Worm (Caenorhabditis elegans) whole organism, late embryonic: Measurements from ENCODE around the gene R10E4.6.
A peak's percentile ranks its signal among the peaks of the same experiment; 100 is the strongest.

Experiments
- K09A11.1 ChIP-seq: sonication (generic microtip); optimal IDR thresholded peaks from 2 replicates; lab custom pipeline; 2017; ENCODE audit warnings: antibody characterized with exemption, mild to moderate bottlenecking, missing genetic modification characterization, missing compliant biosample characterization; ENCODE audit not compliant: insufficient read depth
- Y22D7AL.16 ChIP-seq: sonication (generic microtip); optimal IDR thresholded peaks from 2 replicates; lab custom pipeline; 2016; ENCODE audit warnings: missing genetic modification characterization, missing compliant biosample characterization
- ahr-1 ChIP-seq: sonication (generic microtip); optimal IDR thresholded peaks from 2 replicates; lab custom pipeline; 2016; ENCODE audit warnings: missing genetic modification characterization, missing compliant biosample characterization
- ama-1 ChIP-seq: fragments of 150-350 bp; optimal IDR thresholded peaks from 2 replicates; lab custom pipeline; 2014
- ceh-14 ChIP-seq: sonication (generic microtip); optimal IDR thresholded peaks from 2 replicates; lab custom pipeline; 2016; ENCODE audit warnings: missing genotype, missing genetic modification characterization, missing compliant biosample characterization
- ceh-18 ChIP-seq: sonication (generic microtip); optimal IDR thresholded peaks from 2 replicates; lab custom pipeline; 2016; ENCODE audit warnings: missing genetic modification characterization, missing compliant biosample characterization
- ceh-30 ChIP-seq: fragments of 150-350 bp; optimal IDR thresholded peaks from 2 replicates; lab custom pipeline; 2014; ENCODE audit warnings: missing biosample characterization, missing genetic modification characterization
- ceh-45 ChIP-seq: fragments of 200-800 bp; sonication (Bioruptor generic); IDR thresholded peaks from 2 replicates; pipeline ENCODE4 v1.3.6; 2022; ENCODE audit warnings: missing genetic modification reagents, missing genetic modification characterization, missing compliant biosample characterization
- ceh-48 ChIP-seq: sonication (generic microtip); optimal IDR thresholded peaks from 2 replicates; lab custom pipeline; 2016; ENCODE audit warnings: missing genetic modification characterization, inconsistent platforms, missing compliant biosample characterization
- ceh-9 ChIP-seq: sonication (generic microtip); optimal IDR thresholded peaks from 2 replicates; lab custom pipeline; 2016; ENCODE audit warnings: mild to moderate bottlenecking, missing genetic modification characterization, inconsistent platforms, missing compliant biosample characterization
- dve-1 ChIP-seq: sonication (generic microtip); optimal IDR thresholded peaks from 2 replicates; lab custom pipeline; 2017; ENCODE audit warnings: antibody characterized with exemption, mild to moderate bottlenecking, missing genetic modification characterization, missing compliant biosample characterization
- ets-4 ChIP-seq: sonication (generic microtip); optimal IDR thresholded peaks from 2 replicates; lab custom pipeline; 2016; ENCODE audit warnings: missing genetic modification characterization, missing compliant biosample characterization
- fax-1 ChIP-seq: sonication (generic microtip); optimal IDR thresholded peaks from 2 replicates; lab custom pipeline; 2016; ENCODE audit warnings: missing genotype, missing genetic modification characterization, missing compliant biosample characterization
- fkh-6 ChIP-seq: sonication (generic microtip); optimal IDR thresholded peaks from 2 replicates; lab custom pipeline; 2016; ENCODE audit warnings: missing genetic modification characterization, missing compliant biosample characterization
- hlh-13 ChIP-seq: fragments of 200-800 bp; sonication (Bioruptor generic); optimal IDR thresholded peaks from 2 replicates; lab custom pipeline; 2018; ENCODE audit warnings: mild to moderate bottlenecking, missing genetic modification characterization, missing compliant biosample characterization
- hlh-15 ChIP-seq: sonication (generic microtip); optimal IDR thresholded peaks from 2 replicates; lab custom pipeline; 2016; ENCODE audit warnings: missing genetic modification characterization, missing compliant biosample characterization
- nfya-1 ChIP-seq: sonication (generic microtip); optimal IDR thresholded peaks from 2 replicates; lab custom pipeline; 2017; ENCODE audit warnings: missing genetic modification characterization, mild to moderate bottlenecking, missing compliant biosample characterization, antibody characterized with exemption, moderate library complexity
- nhr-11 ChIP-seq: fragments of 150-350 bp; optimal IDR thresholded peaks from 2 replicates; lab custom pipeline; 2014; ENCODE audit warnings: missing biosample characterization, missing genetic modification characterization
- nhr-232 ChIP-seq: sonication (generic microtip); optimal IDR thresholded peaks from 2 replicates; lab custom pipeline; 2016; ENCODE audit warnings: missing genetic modification characterization, missing compliant biosample characterization
- pag-3 ChIP-seq: sonication (generic microtip); optimal IDR thresholded peaks from 2 replicates; lab custom pipeline; 2016; ENCODE audit warnings: missing compliant biosample characterization, missing genetic modification characterization, borderline replicate concordance
- pat-9 ChIP-seq: fragments of 200-800 bp; sonication (Bioruptor generic); optimal IDR thresholded peaks from 2 replicates; lab custom pipeline; 2018; ENCODE audit warnings: mild to moderate bottlenecking, missing genetic modification characterization, moderate library complexity, missing compliant biosample characterization
- pha-4 ChIP-seq: fragments of 150-350 bp; optimal IDR thresholded peaks from 2 replicates; lab custom pipeline; 2018; ENCODE audit warnings: missing biosample characterization, missing genetic modification reagents, missing genetic modification characterization
- sox-2 ChIP-seq: fragments of 200-800 bp; sonication (Bioruptor generic); IDR thresholded peaks from 2 replicates; pipeline ENCODE4 v1.3.6; 2022; ENCODE audit warnings: missing genetic modification reagents, missing genetic modification characterization, missing compliant biosample characterization
- tbx-7 ChIP-seq: sonication (generic microtip); optimal IDR thresholded peaks from 2 replicates; lab custom pipeline; 2016; ENCODE audit warnings: missing genotype, missing genetic modification characterization, missing compliant biosample characterization
- ttx-3 ChIP-seq: sonication (generic microtip); optimal IDR thresholded peaks from 2 replicates; lab custom pipeline; 2016; ENCODE audit warnings: missing genetic modification reagents, missing genetic modification characterization, missing compliant biosample characterization
- unc-3 ChIP-seq, 2 experiments: fragments of 200-800 bp in 1 of 2; sonication (Bioruptor generic) in 1 of 2; sonication (generic microtip) in 1 of 2; conservative IDR thresholded peaks in 1 of 2; optimal IDR thresholded peaks in 1 of 2; 2 replicates each; pipeline versions ENCODE4 v1.3.6 to Lab custom; 2016 to 2022; ENCODE audit warnings: missing compliant biosample characterization in 2 of 2, missing genetic modification characterization in 2 of 2, missing genetic modification reagents in 1 of 2
- unc-42 ChIP-seq: sonication (generic microtip); optimal IDR thresholded peaks from 2 replicates; lab custom pipeline; 2016; ENCODE audit warnings: missing genotype, missing genetic modification characterization, missing compliant biosample characterization
- unc-86 ChIP-seq: sonication (generic microtip); optimal IDR thresholded peaks from 2 replicates; lab custom pipeline; 2016; ENCODE audit warnings: missing genetic modification characterization, missing compliant biosample characterization
- zip-5 ChIP-seq: sonication (generic microtip); optimal IDR thresholded peaks from 2 replicates; lab custom pipeline; 2016; ENCODE audit warnings: missing genetic modification characterization, missing compliant biosample characterization
- ztf-16 ChIP-seq: sonication (generic microtip); optimal IDR thresholded peaks from 2 replicates; lab custom pipeline; 2017; ENCODE audit warnings: missing genetic modification characterization, missing compliant biosample characterization

R10E4.6 gene

ce11 chrIII:4289952-4290351 is 3.3 kb upstream of the R10E4.6 start:
- no peak for TF ChIP-seq ceh-30 (tag; lab: Kevin White, UChicago)
- no peak for TF ChIP-seq pha-4
- TF ChIP-seq unc-3 (GFP tag; conservative IDR thresholded peaks at IDR 0.05; lab: Robert Waterston, UW): no peak
- TF ChIP-seq unc-3 (tag; optimal IDR thresholded peaks at IDR 0.05; lab: Kevin White, UChicago): no peak
- no peak for TF ChIP-seq pat-9 (tag; lab: Kevin White, UChicago)
- no peak for TF ChIP-seq fax-1 (tag; lab: Kevin White, UChicago)
- no peak for TF ChIP-seq tbx-7 (tag; lab: Kevin White, UChicago)
- no peak for TF ChIP-seq ceh-14 (tag; lab: Kevin White, UChicago)
- TF ChIP-seq unc-86 (tag; lab: Kevin White, UChicago): no peak
- TF ChIP-seq sox-2 (GFP tag; lab: Robert Waterston, UW): no peak
- TF ChIP-seq Y22D7AL.16 (tag; lab: Kevin White, UChicago): no peak
- TF ChIP-seq K09A11.1: no peak
- TF ChIP-seq ceh-48 (tag; lab: Kevin White, UChicago): no peak

- TF ChIP-seq sox-2 (GFP tag; lab: Robert Waterston, UW): no peak
- TF ChIP-seq pat-9 (tag; lab: Kevin White, UChicago): no peak
- TF ChIP-seq ceh-18 (tag; lab: Kevin White, UChicago): no peak
- TF ChIP-seq unc-42 (tag; lab: Kevin White, UChicago): peak; percentile 16
- no peak for TF ChIP-seq pag-3 (tag; lab: Kevin White, UChicago)
- TF ChIP-seq nfya-1 (tag; lab: Kevin White, UChicago): peak; percentile 17
Observed at ce11 chrIII:4291216-4291691, 2.0 kb upstream of the R10E4.6 start, which contains the start of gene mcm-5. Gene mcm-5, minus strand, starts transcription at chrIII:4291266.

ce11 chrIII:4294153-4294862 is 1.1 kb downstream of the R10E4.6 start, which contains the start of the genes nth-1 and R10E4.7:
Gene nth-1, minus strand, starts transcription at chrIII:4294253.
Gene R10E4.7, plus strand, starts transcription at chrIII:4294812.
- TF ChIP-seq Y22D7AL.16 (tag; lab: Kevin White, UChicago) (no peak), nhr-232 (tag; lab: Kevin White, UChicago) (no peak), ztf-16 (no peak), ama-1 (no peak), ets-4 (no peak), ceh-9 (no peak)

ce11 chrIII:4300989-4301498 is 7.8 kb downstream of the R10E4.6 start, which contains the start of gene R10E4.11:
Gene R10E4.11, minus strand, starts transcription at chrIII:4301039.
- TF ChIP-seq ceh-48 (tag; lab: Kevin White, UChicago): peak; percentile 75
- no peak for TF ChIP-seq ceh-45 (GFP tag; lab: Robert Waterston, UW)
- no peak for TF ChIP-seq fkh-6 (tag; lab: Kevin White, UChicago)
- no peak for TF ChIP-seq hlh-13
- no peak for TF ChIP-seq nhr-11 (tag; lab: Kevin White, UChicago)
- no peak for TF ChIP-seq hlh-15 (tag; lab: Kevin White, UChicago)
- TF ChIP-seq, all 69 proteins: peak for 1

- TF ChIP-seq ttx-3 (no peak), ahr-1 (no peak)
Observed at ce11 chrIII:4302293-4302692, 9.1 kb downstream of the R10E4.6 start, which contains the start of gene R10E4.9. Gene R10E4.9, minus strand, starts transcription at chrIII:4302393.

ce11 chrIII:4302780-4303179 is 9.6 kb downstream of the R10E4.6 start:
- no peak for TF ChIP-seq nfya-1 (tag; lab: Kevin White, UChicago)
- TF ChIP-seq zip-5 (tag; lab: Kevin White, UChicago): no peak
- TF ChIP-seq dve-1 (tag; lab: Kevin White, UChicago): no peak
